Fruit fly (Drosophila melanogaster) whole organism, embryonic: ENCODE data around the gene Mgat4a.

Experiments used
- Antp ChIP-seq: fragments of 200-800 bp; sonication (Bioruptor generic); optimal IDR thresholded peaks from 3 replicates; lab custom pipeline; 2016; ENCODE audit warnings: missing biosample characterization, missing genetic modification characterization
- BEAF-32 ChIP-seq: fragments of 200-800 bp; sonication (Bioruptor generic); optimal IDR thresholded peaks from 3 replicates; lab custom pipeline; 2017; ENCODE audit warnings: missing biosample characterization, missing genetic modification characterization, mild to moderate bottlenecking, moderate library complexity, missing genetic modification reagents
- CG12299 ChIP-seq: fragments of 200-800 bp; sonication (Bioruptor generic); optimal IDR thresholded peaks from 2 replicates; lab custom pipeline; 2018; ENCODE audit warnings: missing biosample characterization, mild to moderate bottlenecking, missing genetic modification characterization
- CG12744 ChIP-seq: fragments of 200-800 bp; sonication (Bioruptor generic); optimal IDR thresholded peaks from 2 replicates; lab custom pipeline; 2016; ENCODE audit warnings: missing biosample characterization, missing genetic modification characterization
- CG13775 ChIP-seq: fragments of 200-800 bp; sonication (Bioruptor generic); optimal IDR thresholded peaks from 3 replicates; lab custom pipeline; 2017; ENCODE audit warnings: missing biosample characterization, mild to moderate bottlenecking, missing genetic modification characterization
- CG14014 ChIP-seq: fragments of 200-800 bp; sonication (Bioruptor generic); IDR thresholded peaks from 2 replicates; pipeline ENCODE4 v1.3.6; 2022; ENCODE audit warnings: missing biosample characterization, missing genetic modification characterization
- CG14050 ChIP-seq: fragments of 200-800 bp; sonication (Bioruptor generic); IDR thresholded peaks from 3 replicates; pipeline ENCODE4 v1.3.6; 2022; ENCODE audit warnings: missing biosample characterization, missing genetic modification characterization
- CG17361 ChIP-seq: fragments of 200-800 bp; sonication (Bioruptor generic); IDR thresholded peaks from 3 replicates; pipeline ENCODE4 v1.3.6; 2022; ENCODE audit warnings: missing biosample characterization, missing genetic modification characterization
- CG2875 ChIP-seq: fragments of 200-800 bp; sonication (Bioruptor generic); optimal IDR thresholded peaks from 2 replicates; lab custom pipeline; 2017; ENCODE audit warnings: missing biosample characterization, mild to moderate bottlenecking, missing genetic modification characterization, missing genetic modification reagents
- CG3838 ChIP-seq: fragments of 200-800 bp; sonication (Bioruptor generic); optimal IDR thresholded peaks from 3 replicates; lab custom pipeline; 2016; ENCODE audit warnings: missing biosample characterization, missing genetic modification characterization
- CG3995 ChIP-seq: fragments of 200-800 bp; sonication (Bioruptor generic); optimal IDR thresholded peaks from 3 replicates; lab custom pipeline; 2016; ENCODE audit warnings: missing biosample characterization, missing genetic modification characterization
- CG42726 ChIP-seq: fragments of 200-800 bp; sonication (Bioruptor generic); IDR thresholded peaks from 2 replicates; pipeline ENCODE4 v1.3.6; 2022; ENCODE audit warnings: missing biosample characterization, missing genetic modification characterization; ENCODE audit not compliant: partially characterized antibody
- CG43689 ChIP-seq: fragments of 200-800 bp; sonication (Bioruptor generic); IDR thresholded peaks from 2 replicates; pipeline ENCODE4 v1.3.6; 2022; ENCODE audit warnings: missing biosample characterization, missing genetic modification characterization
- CG4424 ChIP-seq: fragments of 200-800 bp; sonication (Bioruptor generic); optimal IDR thresholded peaks from 3 replicates; lab custom pipeline; 2016; ENCODE audit warnings: missing biosample characterization, missing genetic modification characterization
- CG5953 ChIP-seq: fragments of 200-800 bp; sonication (Bioruptor generic); IDR thresholded peaks from 2 replicates; pipeline ENCODE4 v1.3.6; 2022; ENCODE audit warnings: missing biosample characterization, missing genetic modification characterization
- CG8359 ChIP-seq: fragments of 200-800 bp; sonication (Bioruptor generic); optimal IDR thresholded peaks from 2 replicates; lab custom pipeline; 2017; ENCODE audit warnings: missing biosample characterization, mild to moderate bottlenecking, missing genetic modification characterization, borderline replicate concordance
- CG8388 ChIP-seq: fragments of 200-800 bp; sonication (Bioruptor generic); optimal IDR thresholded peaks from 2 replicates; lab custom pipeline; 2019; ENCODE audit warnings: missing biosample characterization, mild to moderate bottlenecking, missing genetic modification characterization, moderate library complexity
- D19A ChIP-seq: fragments of 200-800 bp; optimal IDR thresholded peaks from 3 replicates; lab custom pipeline; 2019; ENCODE audit warnings: missing biosample characterization, mild to moderate bottlenecking, missing genetic modification characterization, moderate library complexity
- Dll ChIP-seq: fragments of 200-800 bp; sonication (Bioruptor generic); IDR thresholded peaks from 4 replicates; pipeline ENCODE4 v1.3.6; 2022; ENCODE audit warnings: missing biosample characterization, missing genetic modification characterization; ENCODE audit not compliant: partially characterized antibody
- Dp ChIP-seq: fragments of 200-800 bp; sonication (Bioruptor generic); optimal IDR thresholded peaks from 2 replicates; lab custom pipeline; 2018; ENCODE audit warnings: missing biosample characterization, mild to moderate bottlenecking, missing genetic modification characterization, moderate library complexity
- Ets65A ChIP-seq: fragments of 200-800 bp; sonication (Bioruptor generic); peaks from one replicate; lab custom pipeline; 2016; ENCODE audit warnings: missing biosample characterization, missing genetic modification characterization
- H15 ChIP-seq: fragments of 200-800 bp; sonication (Bioruptor generic); IDR thresholded peaks from 3 replicates; pipeline ENCODE4 v1.3.6; 2022; ENCODE audit warnings: missing biosample characterization, missing genetic modification characterization
- Jarid2 ChIP-seq: fragments of 200-800 bp; sonication (Bioruptor generic); optimal IDR thresholded peaks from 3 replicates; lab custom pipeline; 2017; ENCODE audit warnings: mild to moderate bottlenecking, missing biosample characterization, missing genetic modification reagents, missing genetic modification characterization
- Mrtf ChIP-seq: fragments of 200-800 bp; sonication (Bioruptor generic); IDR thresholded peaks from 3 replicates; pipeline ENCODE4 v1.3.6; 2022; ENCODE audit warnings: missing biosample characterization, missing genetic modification characterization
- NK7.1 ChIP-seq: fragments of 200-800 bp; sonication (Bioruptor generic); optimal IDR thresholded peaks from 3 replicates; lab custom pipeline; 2016; ENCODE audit warnings: missing biosample characterization, missing genetic modification characterization
- PHDP ChIP-seq: fragments of 200-800 bp; sonication (Bioruptor generic); optimal IDR thresholded peaks from 3 replicates; lab custom pipeline; 2018; ENCODE audit warnings: missing biosample characterization, mild to moderate bottlenecking, missing genetic modification characterization, moderate library complexity
- Ssrp ChIP-seq: fragments of 200-800 bp; sonication (Bioruptor generic); optimal IDR thresholded peaks from 2 replicates; lab custom pipeline; 2018; ENCODE audit warnings: missing biosample characterization, mild to moderate bottlenecking, missing genetic modification characterization, moderate library complexity
- cato ChIP-seq: fragments of 200-800 bp; sonication (Bioruptor generic); optimal IDR thresholded peaks from 2 replicates; lab custom pipeline; 2016; ENCODE audit warnings: missing biosample characterization, missing genetic modification characterization, borderline replicate concordance
- chm ChIP-seq: fragments of 200-800 bp; sonication (Bioruptor generic); IDR thresholded peaks from 2 replicates; pipeline ENCODE4 v1.3.6; 2022; ENCODE audit warnings: missing biosample characterization, missing genetic modification characterization
- chn ChIP-seq: fragments of 200-800 bp; sonication (Bioruptor generic); optimal IDR thresholded peaks from 2 replicates; lab custom pipeline; 2016; ENCODE audit warnings: missing biosample characterization, missing genetic modification characterization
- corto ChIP-seq: fragments of 200-800 bp; sonication (Bioruptor generic); optimal IDR thresholded peaks from 2 replicates; lab custom pipeline; 2016; ENCODE audit warnings: missing biosample characterization, mild to moderate bottlenecking, missing genetic modification characterization, moderate library complexity
- croc ChIP-seq: fragments of 200-800 bp; sonication (Bioruptor generic); conservative IDR thresholded peaks from 3 replicates; pipeline ENCODE4 v1.3.6; 2022; ENCODE audit warnings: missing biosample characterization, missing genetic modification characterization
- dysf ChIP-seq: fragments of 200-800 bp; sonication (Bioruptor generic); IDR thresholded peaks from 3 replicates; pipeline ENCODE4 v1.3.6; 2022; ENCODE audit warnings: missing biosample characterization, missing genetic modification characterization
- gcm2 ChIP-seq: fragments of 200-800 bp; sonication (Bioruptor generic); optimal IDR thresholded peaks from 2 replicates; lab custom pipeline; 2016; ENCODE audit warnings: missing biosample characterization, missing genetic modification characterization
- gt ChIP-seq: fragments of 200-800 bp; sonication (Bioruptor generic); IDR thresholded peaks from 2 replicates; pipeline ENCODE4 v1.3.6; 2022; ENCODE audit warnings: missing biosample characterization, missing genetic modification characterization
- lab ChIP-seq: fragments of 200-800 bp; sonication (Bioruptor generic); optimal IDR thresholded peaks from 3 replicates; lab custom pipeline; 2017; ENCODE audit warnings: missing biosample characterization, missing genetic modification characterization, mild to moderate bottlenecking, moderate library complexity, missing genetic modification reagents
- lola ChIP-seq, 3 experiments: fragments of >200 bp in 2 of 3; fragments of 200-800 bp in 1 of 3; sonication (Bioruptor generic) in 1 of 3; optimal IDR thresholded peaks; 2 replicates each; lab custom pipeline; 2017 to 2019; ENCODE audit warnings: missing biosample characterization in 3 of 3, missing genetic modification characterization in 3 of 3, mild to moderate bottlenecking in 1 of 3, moderate library complexity in 1 of 3
- nau ChIP-seq: fragments of 200-800 bp; sonication (Bioruptor generic); optimal IDR thresholded peaks from 3 replicates; lab custom pipeline; 2017; ENCODE audit warnings: missing biosample characterization, mild to moderate bottlenecking, missing genetic modification characterization, missing genetic modification reagents
- otp ChIP-seq: fragments of 200-800 bp; sonication (Bioruptor generic); IDR thresholded peaks from 3 replicates; pipeline ENCODE4, ENCODE4 v1.3.6; 2022; ENCODE audit warnings: missing biosample characterization, missing genetic modification characterization
- peb ChIP-seq: fragments of 200-800 bp; sonication (Bioruptor generic); IDR thresholded peaks from 2 replicates; pipeline ENCODE4 v1.3.6; 2022; ENCODE audit warnings: missing biosample characterization, missing genetic modification characterization
- phol ChIP-seq: fragments of 200-800 bp; sonication (Bioruptor generic); optimal IDR thresholded peaks from 3 replicates; lab custom pipeline; 2018; ENCODE audit warnings: missing biosample characterization, mild to moderate bottlenecking, missing genetic modification characterization, moderate library complexity
- pnt ChIP-seq: fragments of 200-800 bp; sonication (Bioruptor generic); optimal IDR thresholded peaks from 3 replicates; lab custom pipeline; 2016; ENCODE audit warnings: missing biosample characterization, missing genetic modification characterization
- sd ChIP-seq: fragments of 200-800 bp; sonication (Bioruptor generic); optimal IDR thresholded peaks from 3 replicates; lab custom pipeline; 2018; ENCODE audit warnings: missing biosample characterization, mild to moderate bottlenecking, missing genetic modification characterization, moderate library complexity
- sob ChIP-seq: fragments of 200-800 bp; sonication (Bioruptor generic); IDR thresholded peaks from 2 replicates; pipeline ENCODE4 v1.3.6; 2022; ENCODE audit warnings: missing biosample characterization, missing genetic modification characterization
- stc ChIP-seq: fragments of 200-800 bp; sonication (Bioruptor generic); IDR thresholded peaks from 2 replicates; pipeline ENCODE4 v1.3.6; 2022; ENCODE audit warnings: missing biosample characterization, missing genetic modification characterization
- tap ChIP-seq: fragments of 200-800 bp; optimal IDR thresholded peaks from 3 replicates; lab custom pipeline; 2019; ENCODE audit warnings: missing biosample characterization, mild to moderate bottlenecking, missing genetic modification characterization, moderate library complexity
- trh ChIP-seq: fragments of 200-800 bp; sonication (Bioruptor generic); optimal IDR thresholded peaks from 2 replicates; lab custom pipeline; 2016; ENCODE audit warnings: missing biosample characterization, missing genetic modification characterization
- unpg ChIP-seq: fragments of 200-800 bp; sonication (Bioruptor generic); optimal IDR thresholded peaks from 3 replicates; lab custom pipeline; 2018; ENCODE audit warnings: missing biosample characterization, mild to moderate bottlenecking, missing genetic modification characterization, moderate library complexity

Gene Mgat4a

DNA sequence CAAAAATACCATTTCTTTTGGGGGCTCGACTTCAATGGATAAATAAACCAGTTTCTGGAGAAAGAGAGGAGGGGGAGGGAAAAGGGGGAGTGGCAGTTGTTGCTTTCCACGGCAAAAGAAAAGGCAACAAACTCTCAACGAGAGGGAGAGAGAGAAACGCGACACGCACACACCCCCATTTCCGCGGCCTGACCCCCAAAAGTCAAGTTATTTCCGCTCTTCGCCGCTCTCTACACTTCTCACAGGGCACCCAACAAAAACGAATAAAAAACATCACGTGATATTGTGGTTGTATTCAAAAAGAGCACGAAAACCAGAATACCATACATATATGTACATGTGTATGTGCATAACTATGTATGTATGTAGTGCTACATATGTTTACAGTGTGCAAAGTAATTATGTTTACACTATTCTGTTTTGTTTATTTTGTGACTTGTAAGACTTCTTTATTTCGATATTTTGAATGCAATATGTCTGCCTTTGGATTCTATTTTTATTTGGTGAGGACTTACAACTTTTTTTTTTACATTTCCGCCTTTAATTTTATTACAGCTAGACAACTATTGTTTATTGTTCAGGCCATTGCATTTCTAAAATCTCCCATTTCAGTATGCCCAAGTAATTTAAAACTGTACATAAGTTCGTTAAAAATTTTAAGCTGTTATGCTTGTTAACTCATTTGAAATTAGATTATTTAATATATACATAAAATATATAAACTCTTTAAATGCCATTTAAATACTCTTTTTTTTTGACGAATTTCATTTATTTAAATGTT lies 19.4 kb downstream of the Mgat4a start (continued):
- TF ChIP-seq CG14050 (GFP tag; lab: Robert Waterston, UW) (0 out of 3 replicates have a peak, but pooled peaks have one; percentile 35), Ets65A (GFP tag; lab: Kevin White, UChicago) (no peak), chm (peak; percentile 66; the same call in 1 of the 2 replicates), H15 (GFP tag; lab: Robert Waterston, UW) (0 out of 3 replicates have a peak, but pooled peaks have one; percentile 6), CG3995 (GFP tag; lab: Kevin White, UChicago) (no peak), gt (GFP tag; lab: Robert Waterston, UW) (no peak), lola (GFP tag; optimal IDR thresholded peaks at IDR 0.05; lab: Kevin White, UChicago) (peak in 1 of 3 experiments; percentile 67), CG8388 (GFP tag; lab: Kevin White, UChicago) (peak; percentile 100), lab (GFP tag; lab: Kevin White, UChicago) (peak; percentile 64), tap (no peak), NK7.1 (GFP tag; lab: Kevin White, UChicago) (no peak), gcm2 (GFP tag; lab: Kevin White, UChicago) (no peak), Mrtf (GFP tag; lab: Robert Waterston, UW) (0 out of 3 replicates have a peak, but pooled peaks have one; percentile 23), CG12299 (peak; percentile 42), CG8359 (peak; percentile 55), corto (GFP tag; lab: Kevin White, UChicago) (peak; percentile 9), CG3838 (GFP tag; lab: Kevin White, UChicago) (no peak), Dp (GFP tag; lab: Kevin White, UChicago) (no peak), D19A (tag; lab: Kevin White, UChicago) (peak; percentile 60), CG2875 (peak; percentile 49), CG17361 (GFP tag; lab: Robert Waterston, UW) (peak; percentile 97), PHDP (tag; lab: Kevin White, UChicago) (peak; percentile 63), pnt (peak; percentile 22), cato (peak; percentile 52), Antp (peak; percentile 30), Dll (GFP tag; lab: Robert Waterston, UW) (0 out of 4 replicates have a peak, but pooled peaks have one; percentile 52), phol (peak; percentile 81), dysf (GFP tag; lab: Robert Waterston, UW) (peak; percentile 77), sd (peak; percentile 94), CG12744 (GFP tag; lab: Kevin White, UChicago) (no peak), CG13775 (GFP tag; lab: Kevin White, UChicago) (peak; percentile 75), CG43689 (GFP tag; lab: Robert Waterston, UW) (no peak), trh (GFP tag; lab: Kevin White, UChicago) (peak; percentile 45), peb (GFP tag; lab: Robert Waterston, UW) (no peak), unpg (GFP tag; lab: Kevin White, UChicago) (peak; percentile 48), nau (GFP tag; lab: Kevin White, UChicago) (peak; percentile 61), BEAF-32 (GFP tag; lab: Kevin White, UChicago) (peak; percentile 13), Ssrp (peak; percentile 80), CG42726 (no peak), CG4424 (GFP tag; lab: Kevin White, UChicago) (peak; percentile 79), Jarid2 (GFP tag; lab: Kevin White, UChicago) (peak; percentile 33), chn (GFP tag; lab: Kevin White, UChicago) (no peak), croc (GFP tag; lab: Robert Waterston, UW) (peak; percentile 14; the same call in 1 of the 3 replicates), CG14014 (peak; percentile 52; the same call in 1 of the 2 replicates), otp (GFP tag; lab: Robert Waterston, UW) (no peak; the same call in 2 of the 3 replicates), stc (peak; percentile 57; the same call in 1 of the 2 replicates), CG5953 (GFP tag; lab: Robert Waterston, UW) (no peak), sob (peak; percentile 38; the same call in 1 of the 2 replicates)
